Worm (Caenorhabditis elegans) whole organism, early embryonic: ENCODE results near the gene cpg-2.
"Not testable (repeated sequence)": the region's sequence is repeated elsewhere in the genome, so short reads cannot be mapped to it uniquely, and the experiment has no call there.

ENCODE experiments used
- B0310.2 ChIP-seq: sonication (generic microtip); optimal IDR thresholded peaks from 2 replicates; lab custom pipeline; 2016; ENCODE audit warnings: mild to moderate bottlenecking, missing genetic modification characterization, missing compliant biosample characterization
- F13C5.2 ChIP-seq: sonication (generic microtip); optimal IDR thresholded peaks from 2 replicates; lab custom pipeline; 2017; ENCODE audit warnings: mild to moderate bottlenecking, missing genetic modification characterization, inconsistent platforms, missing compliant biosample characterization
- aly-1 ChIP-seq: sonication (generic microtip); optimal IDR thresholded peaks from 2 replicates; lab custom pipeline; 2016; ENCODE audit warnings: missing genetic modification characterization, missing compliant biosample characterization
- ama-1 ChIP-seq: fragments of 150-350 bp; optimal IDR thresholded peaks from 2 replicates; lab custom pipeline; 2014
- ceh-13 ChIP-seq: fragments of 200-800 bp; sonication (Bioruptor generic); optimal IDR thresholded peaks from 2 replicates; lab custom pipeline; 2018; ENCODE audit warnings: mild to moderate bottlenecking, missing genetic modification characterization, missing compliant biosample characterization
- ceh-36 ChIP-seq: sonication (generic microtip); optimal IDR thresholded peaks from 2 replicates; lab custom pipeline; 2016; ENCODE audit warnings: missing genetic modification characterization, inconsistent platforms, missing compliant biosample characterization
- ets-7 ChIP-seq: sonication (generic microtip); optimal IDR thresholded peaks from 2 replicates; lab custom pipeline; 2016; ENCODE audit warnings: missing genotype, missing genetic modification characterization, missing compliant biosample characterization
- flt-1 ChIP-seq: fragments of 200-800 bp; sonication (Bioruptor generic); IDR thresholded peaks from 2 replicates; pipeline ENCODE4 v1.3.6; 2022; ENCODE audit warnings: missing genetic modification characterization, missing compliant biosample characterization
- hmbx-1 ChIP-seq: sonication (generic microtip); optimal IDR thresholded peaks from 2 replicates; lab custom pipeline; 2016; ENCODE audit warnings: mild to moderate bottlenecking, missing genetic modification characterization, missing compliant biosample characterization
- hmg-4 ChIP-seq: fragments of 200-800 bp; sonication (Bioruptor generic); optimal IDR thresholded peaks from 2 replicates; lab custom pipeline; 2018; ENCODE audit warnings: mild to moderate bottlenecking, missing genetic modification characterization, missing compliant biosample characterization
- hnd-1 ChIP-seq: sonication (generic microtip); optimal IDR thresholded peaks from 2 replicates; lab custom pipeline; 2016; ENCODE audit warnings: missing genetic modification characterization, missing compliant biosample characterization
- pes-1 ChIP-seq: fragments of 200-800 bp; sonication (Bioruptor generic); IDR thresholded peaks from 2 replicates; pipeline ENCODE4 v1.3.6; 2022; ENCODE audit warnings: missing genetic modification reagents, missing genetic modification characterization, missing compliant biosample characterization
- scrt-1 ChIP-seq: fragments of 200-800 bp; sonication (Bioruptor generic); IDR thresholded peaks from 2 replicates; pipeline ENCODE4 v1.3.6; 2022; ENCODE audit warnings: missing genetic modification characterization, missing compliant biosample characterization
- sea-1 ChIP-seq: fragments of 200-800 bp; sonication (Bioruptor generic); conservative IDR thresholded peaks from 2 replicates; pipeline ENCODE4 v1.3.6; 2022; ENCODE audit warnings: missing genetic modification characterization, missing compliant biosample characterization
- tbx-11 ChIP-seq: fragments of 200-800 bp; sonication (Bioruptor generic); IDR thresholded peaks from 2 replicates; pipeline ENCODE4 v1.3.6; 2022; ENCODE audit warnings: missing genetic modification characterization, missing compliant biosample characterization
- tbx-37 ChIP-seq: fragments of 200-800 bp; sonication (Bioruptor generic); conservative IDR thresholded peaks from 2 replicates; pipeline ENCODE4 v1.3.6; 2022; ENCODE audit warnings: missing genetic modification reagents, missing genetic modification characterization, missing compliant biosample characterization
- tra-4 ChIP-seq: sonication (generic microtip); optimal IDR thresholded peaks from 2 replicates; lab custom pipeline; 2017; ENCODE audit warnings: missing genetic modification characterization, missing compliant biosample characterization

The cpg-2 gene

ce11 chrIII:7141285-7141715 is 37.5 kb upstream of the cpg-2 start:
- TF ChIP-seq tra-4 (tag; lab: Kevin White, UChicago) (no peak), hmbx-1 (no peak), ceh-13 (GFP tag; lab: Kevin White, UChicago) (no peak), ama-1 (lab: Kevin White, UChicago) (peak; percentile 94), hmg-4 (GFP tag; lab: Kevin White, UChicago) (peak; percentile 8)

DNA sequence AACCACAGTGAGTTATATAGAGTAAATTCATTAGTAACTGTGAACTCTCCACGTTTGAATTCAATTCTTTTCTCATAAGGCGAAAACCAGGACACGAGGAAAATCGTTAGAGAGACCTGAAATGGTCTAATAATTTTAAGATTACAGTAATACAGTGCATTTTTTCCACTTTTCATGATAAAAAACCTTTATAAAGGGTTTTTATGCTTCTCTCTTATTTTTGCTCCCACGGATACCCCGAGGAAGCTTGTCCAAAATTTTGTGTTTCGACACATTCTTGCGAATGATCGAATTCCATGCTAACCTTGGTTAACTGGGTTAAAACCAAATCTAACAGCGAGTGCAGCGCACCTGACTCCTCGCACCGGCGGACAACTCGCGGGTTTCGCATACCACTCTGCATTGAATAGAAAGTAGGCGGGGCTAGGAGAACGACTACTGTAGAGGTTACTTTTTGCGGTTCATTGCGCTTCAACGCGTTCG is 36.5 kb upstream of the cpg-2 start:
- TF ChIP-seq sea-1 (GFP tag; lab: Robert Waterston, UW) (no peak), ama-1 (lab: Kevin White, UChicago) (peak; percentile 76)

DNA sequence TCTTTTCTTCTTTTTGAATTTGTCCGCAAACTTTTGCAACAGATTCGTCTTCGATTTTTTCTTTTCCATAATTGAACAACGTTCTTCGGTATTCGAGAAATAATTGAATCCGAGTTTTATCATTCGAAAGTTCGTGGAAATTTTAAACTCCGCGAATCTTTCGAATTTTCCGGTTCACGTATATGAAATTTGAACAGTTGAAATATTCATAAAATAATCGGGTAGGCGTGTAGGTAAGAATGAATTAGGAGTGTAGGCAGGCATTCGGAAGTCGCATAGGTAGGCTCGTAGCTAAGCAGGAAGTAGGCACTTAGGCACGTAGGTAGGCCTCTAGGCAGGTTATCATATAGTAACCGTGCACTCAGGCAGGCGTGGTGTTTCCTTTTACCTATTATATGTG is 34.4 kb upstream of the cpg-2 start, which contains the start of gene B0280.11:
Gene B0280.11 (minus strand): TSS at position 101 of the 400 bp plus-strand sequence.
- TF ChIP-seq ets-7 (tag; lab: Kevin White, UChicago) (no peak), tra-4 (tag; lab: Kevin White, UChicago) (no peak), tbx-11 (GFP tag; lab: Robert Waterston, UW) (no peak), ceh-36 (tag; lab: Kevin White, UChicago) (no peak), ama-1 (lab: Kevin White, UChicago) (no peak), pes-1 (no peak), hnd-1 (tag; lab: Kevin White, UChicago) (no peak), sea-1 (GFP tag; lab: Robert Waterston, UW) (no peak), hmg-4 (GFP tag; lab: Kevin White, UChicago) (no peak), aly-1 (tag; lab: Kevin White, UChicago) (no peak), B0310.2 (no peak), tbx-37 (GFP tag; lab: Robert Waterston, UW) (no peak)

ce11 chrIII:7136015-7136414 is 32.2 kb upstream of the cpg-2 start, which contains the start of gene B0280.17:
B0280.17 (minus strand) TSS chrIII:7136115.
- TF ChIP-seq hmbx-1 (no peak), tbx-37 (GFP tag; lab: Robert Waterston, UW) (no peak), pes-1 (no peak), scrt-1 (GFP tag; lab: Robert Waterston, UW) (no peak), tbx-11 (GFP tag; lab: Robert Waterston, UW) (no peak), flt-1 (no peak), sea-1 (GFP tag; lab: Robert Waterston, UW) (no peak), hnd-1 (tag; lab: Kevin White, UChicago) (no peak), B0310.2 (no peak), tra-4 (tag; lab: Kevin White, UChicago) (no peak), ets-7 (tag; lab: Kevin White, UChicago) (no peak), ama-1 (lab: Kevin White, UChicago) (no peak), ceh-13 (GFP tag; lab: Kevin White, UChicago) (no peak), hmg-4 (GFP tag; lab: Kevin White, UChicago) (no peak)

DNA sequence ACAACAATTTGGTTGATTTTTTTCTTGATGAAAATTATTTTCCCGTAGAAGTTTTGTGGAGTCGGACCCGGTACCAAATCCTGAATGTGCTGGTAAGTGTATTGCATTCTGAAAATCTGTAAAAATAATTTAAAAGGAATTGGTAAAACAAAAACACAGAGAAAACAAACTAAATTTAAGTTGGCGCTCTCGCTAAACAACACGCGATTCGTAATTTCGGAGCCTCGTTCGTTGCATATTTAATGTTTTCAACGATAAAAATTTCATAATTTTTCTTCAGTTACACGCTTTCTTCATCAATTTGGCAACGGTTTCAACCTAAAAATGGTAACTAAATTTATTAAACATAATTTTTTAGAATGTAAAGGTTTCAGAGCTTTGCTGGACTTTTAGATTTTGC is 29.8 kb upstream of the cpg-2 start, which contains the start of the genes pot-1 and ggtb-1:
Gene pot-1 (minus strand): TSS at position 120 of the 400 bp plus-strand sequence.
Gene ggtb-1 (plus strand): TSS at position 208 of the 400 bp plus-strand sequence.
- TF ChIP-seq tra-4 (tag; lab: Kevin White, UChicago) = no peak
- no peak for TF ChIP-seq pes-1
- TF ChIP-seq hmbx-1 = no peak
- no peak for TF ChIP-seq ceh-36 (tag; lab: Kevin White, UChicago)
- no peak for TF ChIP-seq flt-1
- TF ChIP-seq hnd-1 (tag; lab: Kevin White, UChicago) = no peak

- not testable (repeated sequence) for TF ChIP-seq flt-1; hmg-4 (GFP tag; lab: Kevin White, UChicago); F13C5.2 (tag; lab: Kevin White, UChicago)
Measured at ce11 chrIII:7128601-7129000, 24.8 kb upstream of the cpg-2 start, which contains the start of gene viro-2. viro-2 (plus strand) TSS chrIII:7128901.

DNA sequence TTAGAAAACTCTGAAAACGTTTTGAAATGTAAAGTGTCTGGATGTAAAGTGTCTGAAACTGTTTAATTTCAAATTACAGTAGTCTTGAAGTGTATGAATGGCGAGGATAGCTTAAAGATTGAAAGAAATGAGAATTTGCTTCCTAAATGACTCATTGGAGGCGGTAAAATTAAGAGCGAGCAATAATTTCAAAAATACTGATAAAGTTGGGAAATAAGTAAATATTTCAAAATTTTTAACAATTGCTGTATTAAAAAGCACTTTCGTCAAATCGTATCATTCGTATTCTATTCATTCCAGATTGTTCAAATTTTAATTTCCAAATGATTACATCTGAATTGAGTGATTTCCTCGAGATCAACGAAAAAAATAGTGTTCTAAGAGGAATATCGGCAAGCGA is 20.6 kb upstream of the cpg-2 start, which contains the start of gene B0280.2:
Gene B0280.2 (plus strand): TSS at position 301 of the 400 bp plus-strand sequence.
- TF ChIP-seq hnd-1 (tag; lab: Kevin White, UChicago) (no peak), tbx-11 (GFP tag; lab: Robert Waterston, UW) (no peak), aly-1 (tag; lab: Kevin White, UChicago) (no peak), tbx-37 (GFP tag; lab: Robert Waterston, UW) (no peak), F13C5.2 (tag; lab: Kevin White, UChicago) (no peak), hmg-4 (GFP tag; lab: Kevin White, UChicago) (no peak), scrt-1 (GFP tag; lab: Robert Waterston, UW) (no peak), ama-1 (lab: Kevin White, UChicago) (no peak), ceh-13 (GFP tag; lab: Kevin White, UChicago) (no peak), ets-7 (tag; lab: Kevin White, UChicago) (no peak), hmbx-1 (no peak), B0310.2 (no peak), flt-1 (no peak), sea-1 (GFP tag; lab: Robert Waterston, UW) (no peak), tra-4 (tag; lab: Kevin White, UChicago) (no peak), pes-1 (no peak), ceh-36 (tag; lab: Kevin White, UChicago) (no peak)

DNA sequence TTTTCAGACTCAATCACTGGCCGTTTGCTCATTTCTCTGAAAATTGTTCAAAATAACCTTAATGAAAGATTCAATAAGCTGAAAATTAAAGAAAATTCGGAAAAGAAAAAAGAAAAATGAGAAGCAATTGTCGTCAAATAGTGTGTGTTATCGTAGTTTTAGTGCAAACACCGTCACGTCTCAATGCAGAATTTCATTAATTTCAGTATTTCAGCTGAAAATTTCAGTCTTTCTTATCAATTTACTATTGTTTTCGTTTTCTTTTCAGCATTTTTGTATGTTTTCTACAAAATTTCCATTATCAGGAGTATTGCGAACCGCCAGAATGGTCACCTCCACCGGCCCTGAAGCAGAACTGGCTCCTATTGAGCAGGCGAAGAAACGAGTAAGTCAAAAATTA is 19.1 kb upstream of the cpg-2 start, which contains the start of the genes B0280.9 and rpia-1:
Gene B0280.9 (minus strand): TSS at position 36 of the 400 bp plus-strand sequence.
Gene rpia-1 (plus strand): TSS at position 269 of the 400 bp plus-strand sequence.
- no peak for TF ChIP-seq hmg-4 (GFP tag; lab: Kevin White, UChicago)
- TF ChIP-seq flt-1 = no peak
- no peak for TF ChIP-seq ceh-36 (tag; lab: Kevin White, UChicago)
- no peak for TF ChIP-seq ets-7 (tag; lab: Kevin White, UChicago)
- TF ChIP-seq ceh-13 (GFP tag; lab: Kevin White, UChicago) = no peak
- TF ChIP-seq scrt-1 (GFP tag; lab: Robert Waterston, UW) = no peak
- TF ChIP-seq aly-1 (tag; lab: Kevin White, UChicago) = no peak
- TF ChIP-seq hmbx-1 = no peak
- TF ChIP-seq tbx-11 (GFP tag; lab: Robert Waterston, UW) = no peak
- TF ChIP-seq tra-4 (tag; lab: Kevin White, UChicago) = no peak
- no peak for TF ChIP-seq B0310.2
- no peak for TF ChIP-seq tbx-37 (GFP tag; lab: Robert Waterston, UW)
- TF ChIP-seq ama-1 (lab: Kevin White, UChicago) = no peak
- TF ChIP-seq hnd-1 (tag; lab: Kevin White, UChicago) = no peak
- no peak for TF ChIP-seq F13C5.2 (tag; lab: Kevin White, UChicago)
- no peak for TF ChIP-seq pes-1
- TF ChIP-seq sea-1 (GFP tag; lab: Robert Waterston, UW) = no peak
